Fruit fly (Drosophila melanogaster) Kc167 (cell line): Measurements from ENCODE around the gene und.

Experiments
- Myc ChIP-seq: fragments of >200 bp; optimal IDR thresholded peaks from 2 replicates; lab custom pipeline; 2017; ENCODE audit warnings: missing external identifiers
- h ChIP-seq: fragments of >200 bp; optimal IDR thresholded peaks from 3 replicates; lab custom pipeline; 2018; ENCODE audit warnings: missing external identifiers

- TF ChIP-seq Myc (lab: Kevin White, UChicago) (no peak), h (lab: Kevin White, UChicago) (no peak)
Measured at dm6 chr2L:9784468-9784867, 21.3 kb downstream of the und start.
